Fruit fly (Drosophila melanogaster) whole organism, embryonic: Measurements from ENCODE around the gene mRpL37.

Experiments used
- ATbp ChIP-seq: fragments of 200-800 bp; sonication (Bioruptor generic); optimal IDR thresholded peaks from 2 replicates; lab custom pipeline; 2017; ENCODE audit warnings: missing biosample characterization, mild to moderate bottlenecking, missing genetic modification characterization, missing genetic modification reagents
- Atf3 ChIP-seq: fragments of 200-800 bp; sonication (Bioruptor generic); optimal IDR thresholded peaks from 3 replicates; lab custom pipeline; 2016; ENCODE audit warnings: missing biosample characterization, missing genetic modification characterization
- BEAF-32 ChIP-seq: fragments of 200-800 bp; sonication (Bioruptor generic); optimal IDR thresholded peaks from 3 replicates; lab custom pipeline; 2017; ENCODE audit warnings: missing biosample characterization, missing genetic modification characterization, mild to moderate bottlenecking, moderate library complexity, missing genetic modification reagents
- Bgb ChIP-seq: fragments of 200-800 bp; sonication (Bioruptor generic); IDR thresholded peaks from 2 replicates; pipeline ENCODE4 v1.3.6; 2022; ENCODE audit warnings: missing biosample characterization, missing genetic modification characterization; ENCODE audit not compliant: partially characterized antibody
- C15 ChIP-seq: fragments of 200-800 bp; sonication (Bioruptor generic); IDR thresholded peaks from 3 replicates; pipeline ENCODE4 v1.3.6; 2022; ENCODE audit warnings: missing biosample characterization, missing genetic modification characterization
- CG10366 ChIP-seq: fragments of 200-800 bp; sonication (Bioruptor generic); IDR thresholded peaks from 2 replicates; pipeline ENCODE4 v1.3.6; 2022; ENCODE audit warnings: missing biosample characterization, missing genetic modification characterization
- CG10543 ChIP-seq: fragments of 200-800 bp; sonication (Bioruptor generic); optimal IDR thresholded peaks from 3 replicates; lab custom pipeline; 2017; ENCODE audit warnings: missing biosample characterization, mild to moderate bottlenecking, missing genetic modification characterization, moderate library complexity
- CG12942 ChIP-seq: fragments of 200-800 bp; sonication (Bioruptor generic); optimal IDR thresholded peaks from 3 replicates; lab custom pipeline; 2016; ENCODE audit warnings: missing biosample characterization, missing genetic modification characterization
- CG13624 ChIP-seq: fragments of 200-800 bp; sonication (Bioruptor generic); optimal IDR thresholded peaks from 2 replicates; lab custom pipeline; 2016; ENCODE audit warnings: missing biosample characterization, missing genetic modification characterization
- CG14965 ChIP-seq: fragments of 200-800 bp; sonication (Bioruptor generic); optimal IDR thresholded peaks from 2 replicates; lab custom pipeline; 2016; ENCODE audit warnings: missing biosample characterization, missing genetic modification characterization, borderline replicate concordance
- CG15479 ChIP-seq: fragments of 200-800 bp; sonication (Bioruptor generic); optimal IDR thresholded peaks from 3 replicates; lab custom pipeline; 2019; ENCODE audit warnings: missing biosample characterization, mild to moderate bottlenecking, missing genetic modification characterization, moderate library complexity
- CG17612 ChIP-seq: fragments of 200-800 bp; sonication (Bioruptor generic); IDR thresholded peaks from 2 replicates; pipeline ENCODE4 v1.3.6; 2022; ENCODE audit warnings: missing biosample characterization, missing genetic modification characterization
- CG17829 ChIP-seq: fragments of 200-800 bp; optimal IDR thresholded peaks from 2 replicates; lab custom pipeline; 2019; ENCODE audit warnings: missing biosample characterization, mild to moderate bottlenecking, missing genetic modification characterization, moderate library complexity
- CG18476 ChIP-seq: fragments of 200-800 bp; sonication (Bioruptor generic); optimal IDR thresholded peaks from 2 replicates; lab custom pipeline; 2016; ENCODE audit warnings: missing biosample characterization, mild to moderate bottlenecking, missing genetic modification characterization
- CG2199 ChIP-seq: fragments of 200-800 bp; sonication (Bioruptor generic); IDR thresholded peaks from 3 replicates; pipeline ENCODE4 v1.3.6; 2022; ENCODE audit warnings: missing biosample characterization, missing genetic modification characterization
- CG2889 ChIP-seq: fragments of 200-800 bp; sonication (Bioruptor generic); IDR thresholded peaks from 3 replicates; pipeline ENCODE4 v1.3.6; 2022; ENCODE audit warnings: missing biosample characterization, missing genetic modification characterization
- CG30431 ChIP-seq: fragments of 200-800 bp; sonication (Bioruptor generic); optimal IDR thresholded peaks from 2 replicates; lab custom pipeline; 2017; ENCODE audit warnings: missing biosample characterization, missing genetic modification characterization
- CG3065 ChIP-seq: fragments of 200-800 bp; sonication (Bioruptor generic); optimal IDR thresholded peaks from 2 replicates; lab custom pipeline; 2016; ENCODE audit warnings: missing biosample characterization, missing genetic modification characterization
- CG32772 ChIP-seq: fragments of 200-800 bp; sonication (Bioruptor generic); IDR thresholded peaks from 2 replicates; pipeline ENCODE4 v1.3.6; 2022; ENCODE audit warnings: missing biosample characterization, missing genetic modification characterization
- CG34376 ChIP-seq: fragments of 200-800 bp; sonication (Bioruptor generic); optimal IDR thresholded peaks from 2 replicates; lab custom pipeline; 2018; ENCODE audit warnings: missing biosample characterization, mild to moderate bottlenecking, missing genetic modification characterization
- CG42726 ChIP-seq: fragments of 200-800 bp; sonication (Bioruptor generic); IDR thresholded peaks from 2 replicates; pipeline ENCODE4 v1.3.6; 2022; ENCODE audit warnings: missing biosample characterization, missing genetic modification characterization; ENCODE audit not compliant: partially characterized antibody
- CG5180 ChIP-seq: fragments of 200-800 bp; sonication (Bioruptor generic); optimal IDR thresholded peaks from 3 replicates; lab custom pipeline; 2017; ENCODE audit warnings: missing biosample characterization, missing genetic modification characterization, mild to moderate bottlenecking, moderate library complexity, missing genetic modification reagents
- CG5953 ChIP-seq: fragments of 200-800 bp; sonication (Bioruptor generic); IDR thresholded peaks from 2 replicates; pipeline ENCODE4 v1.3.6; 2022; ENCODE audit warnings: missing biosample characterization, missing genetic modification characterization
- CG8478 ChIP-seq: fragments of >200 bp; optimal IDR thresholded peaks from 2 replicates; lab custom pipeline; 2018
- Dip2 ChIP-seq: fragments of 200-800 bp; sonication (Bioruptor generic); IDR thresholded peaks from 2 replicates; pipeline ENCODE4 v1.3.6; 2022; ENCODE audit warnings: missing biosample characterization, missing genetic modification characterization
- Elba2 ChIP-seq: fragments of 200-800 bp; sonication (Bioruptor generic); optimal IDR thresholded peaks from 3 replicates; lab custom pipeline; 2016; ENCODE audit warnings: missing biosample characterization, missing genetic modification characterization
- H15 ChIP-seq: fragments of 200-800 bp; sonication (Bioruptor generic); IDR thresholded peaks from 3 replicates; pipeline ENCODE4 v1.3.6; 2022; ENCODE audit warnings: missing biosample characterization, missing genetic modification characterization
- H2.0 ChIP-seq: fragments of 200-800 bp; sonication (Bioruptor generic); IDR thresholded peaks from 2 replicates; pipeline ENCODE4 v1.3.6; 2022; ENCODE audit warnings: missing biosample characterization, missing genetic modification characterization
- Hr39 ChIP-seq: fragments of >200 bp; optimal IDR thresholded peaks from 2 replicates; lab custom pipeline; 2017
- Hr51 ChIP-seq, 2 experiments: fragments of 200-800 bp; sonication (Bioruptor generic); optimal IDR thresholded peaks; 2 replicates in 1 of 2; 3 replicates in 1 of 2; lab custom pipeline; 2016 to 2018; ENCODE audit warnings: missing biosample characterization in 2 of 2, missing genetic modification characterization in 2 of 2, mild to moderate bottlenecking in 1 of 2, moderate library complexity in 1 of 2
- Hsf ChIP-seq: fragments of 200-800 bp; sonication (Bioruptor generic); optimal IDR thresholded peaks from 3 replicates; lab custom pipeline; 2016; ENCODE audit warnings: missing biosample characterization, missing genetic modification characterization
- Lhr ChIP-seq: fragments of 200-800 bp; sonication (Bioruptor generic); optimal IDR thresholded peaks from 3 replicates; lab custom pipeline; 2017; ENCODE audit warnings: mild to moderate bottlenecking, missing biosample characterization, missing genetic modification reagents, missing genetic modification characterization
- MBD-R2 ChIP-seq: fragments of 200-800 bp; sonication (Bioruptor generic); IDR thresholded peaks from 2 replicates; pipeline ENCODE4 v1.3.6; 2022; ENCODE audit warnings: missing biosample characterization, missing genetic modification characterization
- NC2α ChIP-seq: fragments of 200-800 bp; sonication (Bioruptor generic); optimal IDR thresholded peaks from 2 replicates; lab custom pipeline; 2016; ENCODE audit warnings: missing biosample characterization, missing genetic modification characterization
- Sin3A ChIP-seq: fragments of >200 bp; optimal IDR thresholded peaks from 2 replicates; lab custom pipeline; 2018
- Six4 ChIP-seq: fragments of 200-800 bp; sonication (Bioruptor generic); optimal IDR thresholded peaks from 2 replicates; lab custom pipeline; 2016; ENCODE audit warnings: missing biosample characterization, missing genetic modification characterization
- Taf1 ChIP-seq: fragments of 200-800 bp; sonication (Bioruptor generic); IDR thresholded peaks from 2 replicates; pipeline ENCODE4 v1.3.6; 2022; ENCODE audit warnings: missing biosample characterization, missing genetic modification characterization
- ac ChIP-seq: fragments of 200-800 bp; sonication (Bioruptor generic); optimal IDR thresholded peaks from 3 replicates; lab custom pipeline; 2017; ENCODE audit warnings: missing biosample characterization, mild to moderate bottlenecking, missing genetic modification characterization
- cato ChIP-seq: fragments of 200-800 bp; sonication (Bioruptor generic); optimal IDR thresholded peaks from 2 replicates; lab custom pipeline; 2016; ENCODE audit warnings: missing biosample characterization, missing genetic modification characterization, borderline replicate concordance
- chinmo ChIP-seq: fragments of 200-800 bp; sonication (Bioruptor generic); IDR thresholded peaks from 4 replicates; pipeline ENCODE4 v1.3.6; 2022; ENCODE audit warnings: missing biosample characterization, missing genetic modification characterization; ENCODE audit not compliant: partially characterized antibody
- ci ChIP-seq: fragments of 200-800 bp; sonication (Bioruptor generic); IDR thresholded peaks from 3 replicates; pipeline ENCODE4 v1.3.6; 2022; ENCODE audit warnings: missing biosample characterization, missing genetic modification characterization
- danr ChIP-seq: fragments of 200-800 bp; sonication (Bioruptor generic); IDR thresholded peaks from 2 replicates; pipeline ENCODE4 v1.3.6; 2022; ENCODE audit warnings: missing biosample characterization, missing genetic modification characterization
- h ChIP-seq: fragments of >200 bp; optimal IDR thresholded peaks from 2 replicates; lab custom pipeline; 2017
- her ChIP-seq: fragments of 200-800 bp; sonication (Bioruptor generic); optimal IDR thresholded peaks from 2 replicates; lab custom pipeline; 2016; ENCODE audit warnings: missing biosample characterization, missing genetic modification characterization
- jigr1 ChIP-seq: fragments of 200-800 bp; sonication (Bioruptor generic); IDR thresholded peaks from 3 replicates; pipeline ENCODE4 v1.3.6; 2022; ENCODE audit warnings: missing biosample characterization, missing genetic modification characterization
- org-1 ChIP-seq: fragments of 200-800 bp; sonication (Bioruptor generic); optimal IDR thresholded peaks from 2 replicates; lab custom pipeline; 2017; ENCODE audit warnings: missing biosample characterization, missing genetic modification characterization
- pita ChIP-seq: fragments of 200-800 bp; sonication (Bioruptor generic); optimal IDR thresholded peaks from 2 replicates; lab custom pipeline; 2017; ENCODE audit warnings: missing biosample characterization, mild to moderate bottlenecking, missing genetic modification characterization
- slbo ChIP-seq: fragments of 200-800 bp; sonication (Bioruptor generic); IDR thresholded peaks from 2 replicates; pipeline ENCODE4 v1.3.6; 2022; ENCODE audit warnings: missing biosample characterization, missing genetic modification characterization
- so ChIP-seq: fragments of 200-800 bp; sonication (Bioruptor generic); IDR thresholded peaks from 3 replicates; pipeline ENCODE4 v1.3.6; 2022; ENCODE audit warnings: missing biosample characterization, missing genetic modification characterization
- tio ChIP-seq: fragments of 200-800 bp; sonication (Bioruptor generic); optimal IDR thresholded peaks from 2 replicates; lab custom pipeline; 2017; ENCODE audit warnings: missing biosample characterization, missing genetic modification characterization, inconsistent platforms
- unc-4 ChIP-seq: fragments of 200-800 bp; sonication (Bioruptor generic); IDR thresholded peaks from 2 replicates; pipeline ENCODE4 v1.3.6; 2022; ENCODE audit warnings: missing biosample characterization, missing genetic modification characterization; ENCODE audit not compliant: partially characterized antibody
- zen ChIP-seq: fragments of 200-800 bp; sonication (Bioruptor generic); optimal IDR thresholded peaks from 3 replicates; lab custom pipeline; 2018; ENCODE audit warnings: missing biosample characterization, mild to moderate bottlenecking, missing genetic modification characterization, moderate library complexity

The mRpL37 gene

dm6 chr3R:10784058-10784499 lies at the start of gene mRpL37, which contains the start of gene Rbp1 (continued):
- TF ChIP-seq Bgb: peak; percentile 79
- TF ChIP-seq h (lab: Kevin White, UChicago): no peak
- TF ChIP-seq CG30431: peak; percentile 40
- TF ChIP-seq Sin3A (lab: Kevin White, UChicago): peak; percentile 87
- TF ChIP-seq BEAF-32: peak; percentile 97
- no peak for TF ChIP-seq CG5180 (GFP tag; lab: Kevin White, UChicago)
- TF ChIP-seq CG34376: peak; percentile 1
- TF ChIP-seq Lhr (GFP tag; lab: Kevin White, UChicago): peak; percentile 64
- peak; percentile 59 for TF ChIP-seq CG10543 (GFP tag; lab: Kevin White, UChicago)
- TF ChIP-seq ac (GFP tag; lab: Kevin White, UChicago): no peak
- peak; percentile 20 for TF ChIP-seq Elba2 (GFP tag; lab: Kevin White, UChicago)
- no peak for TF ChIP-seq CG42726
- peak; percentile 33 for TF ChIP-seq CG13624
- peak; percentile 63 for TF ChIP-seq CG18476 (GFP tag; lab: Kevin White, UChicago)
- TF ChIP-seq H2.0 (GFP tag; lab: Robert Waterston, UW): no peak
- peak; percentile 80 for TF ChIP-seq Hsf (GFP tag; lab: Kevin White, UChicago)
- no peak for TF ChIP-seq CG5953 (GFP tag; lab: Robert Waterston, UW)
- TF ChIP-seq CG8478: no peak
- peak; percentile 54 for TF ChIP-seq CG10366
- TF ChIP-seq ATbp (GFP tag; lab: Kevin White, UChicago): no peak
- 0 out of 3 replicates have a peak, but pooled peaks have one; percentile 48 for TF ChIP-seq C15 (GFP tag; lab: Robert Waterston, UW)
- TF ChIP-seq tio: peak; percentile 66
- no peak for TF ChIP-seq CG2889
- TF ChIP-seq CG32772 (GFP tag; lab: Robert Waterston, UW): peak; percentile 64; the same call in 1 of the 2 replicates
- peak; percentile 89 for TF ChIP-seq CG17829 (tag; lab: Kevin White, UChicago)
- peak; percentile 66; the same call in 1 of the 4 replicates for TF ChIP-seq chinmo (GFP tag; lab: Robert Waterston, UW)
- TF ChIP-seq H15: no peak
- peak in 1 of 2 experiments; percentile 55 for TF ChIP-seq Hr51 (GFP tag; optimal IDR thresholded peaks at IDR 0.05; lab: Kevin White, UChicago)
- peak; percentile 66; the same call in 2 of the 3 replicates for TF ChIP-seq jigr1 (GFP tag; lab: Robert Waterston, UW)
- no peak for TF ChIP-seq so (GFP tag; lab: Robert Waterston, UW)
- no peak for TF ChIP-seq pita (GFP tag; lab: Kevin White, UChicago)
- TF ChIP-seq CG17612: no peak
- TF ChIP-seq her (GFP tag; lab: Kevin White, UChicago): no peak
- peak; percentile 52 for TF ChIP-seq danr (GFP tag; lab: Robert Waterston, UW)
- TF ChIP-seq ci: no peak
- TF ChIP-seq unc-4: peak; percentile 94
- TF ChIP-seq Six4: peak; percentile 31
- peak; percentile 91 for TF ChIP-seq MBD-R2 (GFP tag; lab: Robert Waterston, UW)
- TF ChIP-seq Hr39: no peak
- peak; percentile 71 for TF ChIP-seq zen
- peak; percentile 23 for TF ChIP-seq CG3065 (GFP tag; lab: Kevin White, UChicago)
- no peak for TF ChIP-seq CG2199 (GFP tag; lab: Robert Waterston, UW)
- peak; percentile 68 for TF ChIP-seq cato (GFP tag; lab: Kevin White, UChicago)
- TF ChIP-seq Taf1 (GFP tag; lab: Robert Waterston, UW): peak; percentile 63; the same call in 1 of the 2 replicates
- TF ChIP-seq slbo (GFP tag; lab: Robert Waterston, UW): peak; percentile 85
- TF ChIP-seq NC2α: no peak
- TF ChIP-seq CG14965 (GFP tag; lab: Kevin White, UChicago): no peak
- TF ChIP-seq Atf3 (GFP tag; lab: Kevin White, UChicago): no peak
- TF ChIP-seq CG12942: peak; percentile 75
- TF ChIP-seq CG15479 (GFP tag; lab: Kevin White, UChicago): no peak
- no peak for TF ChIP-seq Dip2 (GFP tag; lab: Robert Waterston, UW)
- TF ChIP-seq org-1 (GFP tag; lab: Kevin White, UChicago): no peak
